Fruit fly (Drosophila melanogaster) whole organism, embryonic: ENCODE results near the gene udt.

ENCODE experiments used
- ATbp ChIP-seq: fragments of 200-800 bp; sonication (Bioruptor generic); optimal IDR thresholded peaks from 2 replicates; lab custom pipeline; 2017; ENCODE audit warnings: missing biosample characterization, mild to moderate bottlenecking, missing genetic modification characterization, missing genetic modification reagents
- Atf-2 ChIP-seq: fragments of 200-800 bp; sonication (Bioruptor generic); optimal IDR thresholded peaks from 2 replicates; lab custom pipeline; 2016; ENCODE audit warnings: missing biosample characterization, missing genetic modification characterization
- CG10321 ChIP-seq: fragments of 200-800 bp; sonication (Bioruptor generic); IDR thresholded peaks from 2 replicates; pipeline ENCODE4 v1.3.6; 2022; ENCODE audit warnings: missing biosample characterization, missing genetic modification characterization
- CG10565 ChIP-seq: fragments of 200-800 bp; sonication (Bioruptor generic); optimal IDR thresholded peaks from 3 replicates; lab custom pipeline; 2016; ENCODE audit warnings: missing biosample characterization, mild to moderate bottlenecking, missing genetic modification characterization
- CG13287 ChIP-seq: fragments of 200-800 bp; sonication (Bioruptor generic); IDR thresholded peaks from 2 replicates; pipeline ENCODE4 v1.3.6; 2022; ENCODE audit warnings: missing biosample characterization, missing genetic modification characterization; ENCODE audit not compliant: partially characterized antibody
- CG14860 ChIP-seq: fragments of 200-800 bp; sonication (Bioruptor generic); IDR thresholded peaks from 3 replicates; pipeline ENCODE4 v1.3.6; 2022; ENCODE audit warnings: missing biosample characterization, missing genetic modification characterization; ENCODE audit not compliant: partially characterized antibody
- CG17829 ChIP-seq: fragments of 200-800 bp; optimal IDR thresholded peaks from 2 replicates; lab custom pipeline; 2019; ENCODE audit warnings: missing biosample characterization, mild to moderate bottlenecking, missing genetic modification characterization, moderate library complexity
- CG18764 ChIP-seq: fragments of 200-800 bp; sonication (Bioruptor generic); optimal IDR thresholded peaks from 3 replicates; lab custom pipeline; 2016; ENCODE audit warnings: missing biosample characterization, missing genetic modification characterization
- CG2712 ChIP-seq: fragments of 200-800 bp; optimal IDR thresholded peaks from 3 replicates; lab custom pipeline; 2019; ENCODE audit warnings: missing biosample characterization, mild to moderate bottlenecking, missing genetic modification characterization, moderate library complexity
- CG32772 ChIP-seq: fragments of 200-800 bp; sonication (Bioruptor generic); IDR thresholded peaks from 2 replicates; pipeline ENCODE4 v1.3.6; 2022; ENCODE audit warnings: missing biosample characterization, missing genetic modification characterization
- CG3995 ChIP-seq: fragments of 200-800 bp; sonication (Bioruptor generic); optimal IDR thresholded peaks from 3 replicates; lab custom pipeline; 2016; ENCODE audit warnings: missing biosample characterization, missing genetic modification characterization
- CG4424 ChIP-seq: fragments of 200-800 bp; sonication (Bioruptor generic); optimal IDR thresholded peaks from 3 replicates; lab custom pipeline; 2016; ENCODE audit warnings: missing biosample characterization, missing genetic modification characterization
- CG4730 ChIP-seq: fragments of 200-800 bp; sonication (Bioruptor generic); IDR thresholded peaks from 2 replicates; pipeline ENCODE4 v1.3.6; 2022; ENCODE audit warnings: missing biosample characterization, missing genetic modification characterization
- CG5180 ChIP-seq: fragments of 200-800 bp; sonication (Bioruptor generic); optimal IDR thresholded peaks from 3 replicates; lab custom pipeline; 2017; ENCODE audit warnings: missing biosample characterization, missing genetic modification characterization, mild to moderate bottlenecking, moderate library complexity, missing genetic modification reagents
- CG7839 ChIP-seq: fragments of 200-800 bp; sonication (Bioruptor generic); optimal IDR thresholded peaks from 3 replicates; lab custom pipeline; 2018; ENCODE audit warnings: missing biosample characterization, mild to moderate bottlenecking, missing genetic modification characterization, moderate library complexity
- CG7963 ChIP-seq: fragments of 200-800 bp; sonication (Bioruptor generic); IDR thresholded peaks from 3 replicates; pipeline ENCODE4 v1.3.6; 2022; ENCODE audit warnings: missing biosample characterization, missing genetic modification characterization; ENCODE audit not compliant: partially characterized antibody
- CG8290 ChIP-seq, 3 experiments: fragments of 200-800 bp; sonication (Bioruptor generic); optimal IDR thresholded peaks; 2 replicates each; lab custom pipeline; 2016 to 2019; ENCODE audit warnings: missing biosample characterization in 3 of 3, missing genetic modification characterization in 3 of 3, mild to moderate bottlenecking in 2 of 3, moderate library complexity in 1 of 3
- HLH54F ChIP-seq: fragments of 200-800 bp; sonication (Bioruptor generic); optimal IDR thresholded peaks from 3 replicates; lab custom pipeline; 2016; ENCODE audit warnings: missing biosample characterization, missing genetic modification characterization
- Hand ChIP-seq: fragments of 200-800 bp; sonication (Bioruptor generic); optimal IDR thresholded peaks from 2 replicates; lab custom pipeline; 2017; ENCODE audit warnings: mild to moderate bottlenecking, missing biosample characterization, missing genetic modification reagents, missing genetic modification characterization
- Hr78 ChIP-seq, 2 experiments: fragments of 200-800 bp in 1 of 2; fragments of >200 bp in 1 of 2; sonication (Bioruptor generic) in 1 of 2; optimal IDR thresholded peaks; 2 replicates each; lab custom pipeline; 2017 to 2019; ENCODE audit warnings: missing biosample characterization in 2 of 2, missing genetic modification characterization in 2 of 2, mild to moderate bottlenecking in 1 of 2, moderate library complexity in 1 of 2
- MESR4 ChIP-seq: fragments of 200-800 bp; sonication (Bioruptor generic); optimal IDR thresholded peaks from 2 replicates; lab custom pipeline; 2018; ENCODE audit warnings: missing biosample characterization, mild to moderate bottlenecking, missing genetic modification characterization, moderate library complexity
- Mad ChIP-seq: fragments of 200-800 bp; sonication (Bioruptor generic); optimal IDR thresholded peaks from 2 replicates; lab custom pipeline; 2016; ENCODE audit warnings: missing biosample characterization, missing genetic modification characterization
- Med ChIP-seq: fragments of 200-800 bp; sonication (Bioruptor generic); peaks from one replicate; lab custom pipeline; 2016; ENCODE audit warnings: missing biosample characterization, missing genetic modification characterization, mild to moderate bottlenecking, inconsistent platforms, moderate library complexity
- Myb ChIP-seq: fragments of 200-800 bp; sonication (Bioruptor generic); optimal IDR thresholded peaks from 2 replicates; lab custom pipeline; 2016; ENCODE audit warnings: missing biosample characterization, missing genetic modification characterization
- NC2β ChIP-seq: fragments of 200-800 bp; sonication (Bioruptor generic); optimal IDR thresholded peaks from 2 replicates; lab custom pipeline; 2016; ENCODE audit warnings: missing biosample characterization, missing genetic modification characterization
- Oaz ChIP-seq: fragments of 200-800 bp; sonication (Bioruptor generic); IDR thresholded peaks from 2 replicates; pipeline ENCODE4 v1.3.6; 2022; ENCODE audit warnings: missing biosample characterization, missing genetic modification characterization
- Sry-δ ChIP-seq: fragments of 200-800 bp; sonication (Bioruptor generic); optimal IDR thresholded peaks from 2 replicates; lab custom pipeline; 2016; ENCODE audit warnings: missing biosample characterization, missing genetic modification characterization
- Trl ChIP-seq, 3 experiments: fragments of >200 bp in 2 of 3; fragments of 200-800 bp in 1 of 3; sonication (Bioruptor generic) in 1 of 3; optimal IDR thresholded peaks; 2 replicates in 1 of 3; 3 replicates in 2 of 3; lab custom pipeline; 2016 to 2017; ENCODE audit warnings: missing biosample characterization in 1 of 3, missing genetic modification characterization in 1 of 3
- ase ChIP-seq: fragments of 200-800 bp; sonication (Bioruptor generic); IDR thresholded peaks from 3 replicates; pipeline ENCODE4 v1.3.6; 2022; ENCODE audit warnings: missing biosample characterization, missing genetic modification characterization
- cwo ChIP-seq: fragments of 200-800 bp; sonication (Bioruptor generic); optimal IDR thresholded peaks from 3 replicates; lab custom pipeline; 2017; ENCODE audit warnings: missing biosample characterization, missing genetic modification characterization, mild to moderate bottlenecking, moderate library complexity, missing genetic modification reagents
- disco-r ChIP-seq: fragments of 200-800 bp; sonication (Bioruptor generic); optimal IDR thresholded peaks from 2 replicates; lab custom pipeline; 2016; ENCODE audit warnings: missing biosample characterization, missing genetic modification characterization
- dmrt11E ChIP-seq: fragments of 200-800 bp; sonication (Bioruptor generic); optimal IDR thresholded peaks from 3 replicates; lab custom pipeline; 2018; ENCODE audit warnings: missing biosample characterization, mild to moderate bottlenecking, missing genetic modification characterization, moderate library complexity
- dpn ChIP-seq, 2 experiments: fragments of 200-800 bp; sonication (Bioruptor generic); optimal IDR thresholded peaks; 3 replicates each; lab custom pipeline; 2016; ENCODE audit warnings: missing biosample characterization in 2 of 2, missing genetic modification characterization in 2 of 2
- eyg ChIP-seq: fragments of 200-800 bp; sonication (Bioruptor generic); optimal IDR thresholded peaks from 3 replicates; lab custom pipeline; 2016; ENCODE audit warnings: missing biosample characterization, missing genetic modification characterization
- fd102C ChIP-seq: fragments of 200-800 bp; sonication (Bioruptor generic); optimal IDR thresholded peaks from 2 replicates; lab custom pipeline; 2018; ENCODE audit warnings: missing biosample characterization, mild to moderate bottlenecking, missing genetic modification characterization, moderate library complexity
- gsb ChIP-seq: fragments of 200-800 bp; sonication (Bioruptor generic); IDR thresholded peaks from 2 replicates; pipeline ENCODE4 v1.3.6; 2022; ENCODE audit warnings: missing biosample characterization, missing genetic modification characterization
- hkb ChIP-seq, 2 experiments: fragments of 200-800 bp in 1 of 2; fragments of >200 bp in 1 of 2; sonication (Bioruptor generic) in 1 of 2; IDR thresholded peaks in 1 of 2; optimal IDR thresholded peaks in 1 of 2; 2 replicates each; pipeline versions ENCODE4 v1.3.6 to Lab custom; 2017 to 2022; ENCODE audit warnings: missing biosample characterization in 1 of 2, missing genetic modification characterization in 1 of 2
- klu ChIP-seq: fragments of 200-800 bp; sonication (Bioruptor generic); IDR thresholded peaks from 2 replicates; pipeline ENCODE4 v1.3.6; 2022; ENCODE audit warnings: missing biosample characterization, missing genetic modification characterization
- lab ChIP-seq: fragments of 200-800 bp; sonication (Bioruptor generic); optimal IDR thresholded peaks from 3 replicates; lab custom pipeline; 2017; ENCODE audit warnings: missing biosample characterization, missing genetic modification characterization, mild to moderate bottlenecking, moderate library complexity, missing genetic modification reagents
- lmd ChIP-seq: fragments of 200-800 bp; sonication (Bioruptor generic); IDR thresholded peaks from 2 replicates; pipeline ENCODE4 v1.3.6; 2022; ENCODE audit warnings: missing biosample characterization, missing genetic modification characterization
- nom ChIP-seq: fragments of 200-800 bp; sonication (Bioruptor generic); optimal IDR thresholded peaks from 2 replicates; lab custom pipeline; 2017; ENCODE audit warnings: missing biosample characterization, missing genetic modification characterization, mild to moderate bottlenecking, moderate library complexity, missing genetic modification reagents
- row ChIP-seq: fragments of 200-800 bp; sonication (Bioruptor generic); IDR thresholded peaks from 3 replicates; pipeline ENCODE4 v1.3.6; 2022; ENCODE audit warnings: missing biosample characterization, missing genetic modification characterization
- sens ChIP-seq: fragments of 200-800 bp; sonication (Bioruptor generic); peaks from one replicate; lab custom pipeline; 2016; ENCODE audit warnings: missing biosample characterization, missing genetic modification characterization
- sqz ChIP-seq: fragments of 200-800 bp; sonication (Bioruptor generic); optimal IDR thresholded peaks from 3 replicates; lab custom pipeline; 2018; ENCODE audit warnings: missing biosample characterization, mild to moderate bottlenecking, missing genetic modification characterization
- toy ChIP-seq: fragments of 200-800 bp; sonication (Bioruptor generic); IDR thresholded peaks from 2 replicates; pipeline ENCODE4 v1.3.6; 2022; ENCODE audit warnings: missing biosample characterization, missing genetic modification characterization
- wek ChIP-seq: fragments of 200-800 bp; sonication (Bioruptor generic); optimal IDR thresholded peaks from 3 replicates; lab custom pipeline; 2018; ENCODE audit warnings: missing biosample characterization, mild to moderate bottlenecking, missing genetic modification characterization, moderate library complexity
- zf30C ChIP-seq: fragments of 200-800 bp; sonication (Bioruptor generic); optimal IDR thresholded peaks from 3 replicates; lab custom pipeline; 2018; ENCODE audit warnings: missing biosample characterization, mild to moderate bottlenecking, missing genetic modification characterization

The udt gene

DNA sequence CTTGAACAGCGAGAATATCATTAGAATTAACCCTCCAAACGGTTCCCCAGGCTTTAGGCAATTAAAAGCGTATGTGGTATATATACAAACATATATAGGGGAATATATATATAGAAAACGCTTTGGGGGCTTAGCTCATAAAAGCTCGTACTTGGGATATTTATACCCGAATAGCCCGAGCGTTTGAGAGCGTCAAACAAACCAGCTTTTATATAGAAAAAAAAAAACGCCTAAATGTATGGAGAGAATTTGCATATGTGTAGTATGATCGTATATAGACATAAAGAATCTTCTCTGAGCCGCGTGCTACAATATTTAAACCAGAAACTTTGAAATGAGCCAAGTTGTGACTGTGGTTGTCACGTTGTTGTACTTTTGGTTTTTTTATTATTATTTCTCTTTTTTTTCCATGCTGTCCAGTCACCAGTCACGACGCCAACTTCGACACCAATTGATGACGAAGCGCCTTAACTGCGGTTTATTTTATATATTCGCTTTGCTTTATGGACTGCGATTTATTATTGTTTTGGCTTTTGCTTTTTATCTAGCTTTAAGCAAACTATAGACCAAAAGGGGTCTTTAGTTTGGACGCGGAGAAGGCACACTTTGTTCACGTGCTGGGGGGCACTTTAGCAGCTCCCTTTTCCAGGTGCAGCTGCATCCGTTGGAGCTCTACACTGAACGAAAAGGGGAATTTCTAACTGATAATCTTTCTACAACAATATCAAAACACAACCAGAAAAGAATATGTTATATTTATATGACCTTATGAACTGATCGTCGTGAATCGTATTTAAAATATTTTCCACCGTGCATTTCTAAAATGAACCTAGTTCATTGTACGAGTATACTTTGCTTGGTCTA, 23.9 kb upstream of the udt start:
- TF ChIP-seq dpn (GFP tag; optimal IDR thresholded peaks at IDR 0.05; lab: Kevin White, UChicago): no peak
- TF ChIP-seq lmd (GFP tag; lab: Robert Waterston, UW): peak; percentile 19; the same call in 1 of the 2 replicates
- no peak for TF ChIP-seq klu (GFP tag; lab: Robert Waterston, UW)
- TF ChIP-seq CG4424: peak; percentile 55
- peak; percentile 36 for TF ChIP-seq cwo (GFP tag; lab: Kevin White, UChicago)
- no peak for TF ChIP-seq Mad (GFP tag; lab: Kevin White, UChicago)
- TF ChIP-seq nom (GFP tag; lab: Kevin White, UChicago): peak; percentile 13
- TF ChIP-seq CG8290 (GFP tag; optimal IDR thresholded peaks at IDR 0.05; lab: Kevin White, UChicago): peak; percentile 7
- no peak for TF ChIP-seq CG8290 (tag; optimal IDR thresholded peaks at IDR 0.05; lab: Kevin White, UChicago)
- no peak for TF ChIP-seq Trl (optimal IDR thresholded peaks at IDR 0.05; lab: Kevin White, UChicago)
- no peak for TF ChIP-seq Trl (GFP tag; optimal IDR thresholded peaks at IDR 0.05; lab: Kevin White, UChicago)
- TF ChIP-seq MESR4 (GFP tag; lab: Kevin White, UChicago): no peak
- peak; percentile 73 for TF ChIP-seq sens (GFP tag; lab: Kevin White, UChicago)
- TF ChIP-seq CG7839 (tag; lab: Kevin White, UChicago): peak; percentile 17
- no peak for TF ChIP-seq toy
- peak; percentile 6 for TF ChIP-seq dmrt11E (tag; lab: Kevin White, UChicago)
- no peak for TF ChIP-seq hkb (optimal IDR thresholded peaks at IDR 0.05; lab: Kevin White, UChicago)
- 0 out of 2 replicates have a peak, but pooled peaks have one; percentile 7 for TF ChIP-seq hkb (GFP tag; IDR thresholded peaks at IDR 0.05; lab: Robert Waterston, UW)
- no peak for TF ChIP-seq CG4730 (GFP tag; lab: Robert Waterston, UW)
- TF ChIP-seq Med (GFP tag; lab: Kevin White, UChicago): peak; percentile 41
- no peak for TF ChIP-seq disco-r (GFP tag; lab: Kevin White, UChicago)
- no peak for TF ChIP-seq ase (GFP tag; lab: Robert Waterston, UW)
- no peak for TF ChIP-seq HLH54F (GFP tag; lab: Kevin White, UChicago)
- TF ChIP-seq NC2β (GFP tag; lab: Kevin White, UChicago): no peak
- no peak for TF ChIP-seq CG5180
- TF ChIP-seq Hr78 (GFP tag; optimal IDR thresholded peaks at IDR 0.05; lab: Kevin White, UChicago): peak in 1 of 2 experiments; percentile 25
- TF ChIP-seq Hand (GFP tag; lab: Kevin White, UChicago): no peak
- TF ChIP-seq CG17829 (tag; lab: Kevin White, UChicago): peak; percentile 60
- TF ChIP-seq wek: no peak
- no peak for TF ChIP-seq Myb (GFP tag; lab: Kevin White, UChicago)
- TF ChIP-seq ATbp: no peak
- peak; percentile 39 for TF ChIP-seq zf30C (GFP tag; lab: Kevin White, UChicago)
- TF ChIP-seq Sry-δ (GFP tag; lab: Kevin White, UChicago): no peak
- TF ChIP-seq CG7963 (GFP tag; lab: Robert Waterston, UW): no peak
- no peak for TF ChIP-seq sqz (GFP tag; lab: Kevin White, UChicago)
- no peak for TF ChIP-seq Oaz (GFP tag; lab: Robert Waterston, UW)
- no peak for TF ChIP-seq Atf-2 (GFP tag; lab: Kevin White, UChicago)
- TF ChIP-seq fd102C (GFP tag; lab: Kevin White, UChicago): no peak
- peak; percentile 34; the same call in 1 of the 2 replicates for TF ChIP-seq CG32772 (GFP tag; lab: Robert Waterston, UW)
- no peak for TF ChIP-seq CG13287 (GFP tag; lab: Robert Waterston, UW)
- TF ChIP-seq CG10321 (GFP tag; lab: Robert Waterston, UW): no peak
- TF ChIP-seq row (GFP tag; lab: Robert Waterston, UW): 0 out of 3 replicates have a peak, but pooled peaks have one; percentile 16
- no peak for TF ChIP-seq CG18764 (GFP tag; lab: Kevin White, UChicago)
- TF ChIP-seq eyg: no peak
- TF ChIP-seq gsb (GFP tag; lab: Robert Waterston, UW): no peak
- TF ChIP-seq lab (GFP tag; lab: Kevin White, UChicago): no peak
- no peak for TF ChIP-seq CG10565 (GFP tag; lab: Kevin White, UChicago)
- TF ChIP-seq CG14860: no peak
- TF ChIP-seq CG3995 (GFP tag; lab: Kevin White, UChicago): peak; percentile 66
- TF ChIP-seq CG2712 (tag; lab: Kevin White, UChicago): peak; percentile 50
